Fruit fly (Drosophila melanogaster) whole organism: ENCODE results near the gene ctrip.

Source experiments
- Dll ChIP-seq: fragments of >200 bp; optimal IDR thresholded peaks from 2 replicates; lab custom pipeline; 2017
- psq ChIP-seq: fragments of >200 bp; optimal IDR thresholded peaks from 2 replicates; lab custom pipeline; 2017
- usp ChIP-seq: fragments of >200 bp; optimal IDR thresholded peaks from 2 replicates; lab custom pipeline; 2017; ENCODE audit warnings: missing biosample characterization, missing genetic modification characterization, mixed read lengths

DNA sequence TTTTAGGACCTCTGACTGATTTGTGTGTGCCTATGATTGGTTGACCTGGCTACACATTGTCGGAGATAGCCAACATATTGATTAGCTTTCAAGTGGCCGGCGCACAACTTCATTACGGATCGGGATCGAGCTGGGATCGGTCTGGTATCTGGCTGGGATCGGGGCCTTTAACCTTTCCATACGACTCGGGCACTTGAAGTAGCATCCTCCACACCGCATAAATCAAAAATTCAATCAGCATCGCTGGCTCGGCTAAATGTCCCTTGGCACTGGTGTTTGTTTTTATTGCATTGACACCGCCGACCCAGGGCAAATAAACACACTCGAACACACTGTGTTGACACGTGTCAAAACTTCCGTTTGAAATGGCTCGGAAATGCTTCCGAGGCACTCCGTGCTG, 43.8 kb upstream of the ctrip start:
- no peak for TF ChIP-seq Dll (lab: Kevin White, UChicago)
- no peak for TF ChIP-seq usp
- no peak for TF ChIP-seq psq (lab: Kevin White, UChicago)
